Worm (Caenorhabditis elegans) whole organism, early embryonic: ENCODE data around the gene ZC317.7.

ENCODE experiments used
- B0310.2 ChIP-seq: sonication (generic microtip); optimal IDR thresholded peaks from 2 replicates; lab custom pipeline; 2016; ENCODE audit warnings: mild to moderate bottlenecking, missing genetic modification characterization, missing compliant biosample characterization
- ama-1 ChIP-seq: fragments of 150-350 bp; optimal IDR thresholded peaks from 2 replicates; lab custom pipeline; 2014
- ceh-13 ChIP-seq: fragments of 200-800 bp; sonication (Bioruptor generic); optimal IDR thresholded peaks from 2 replicates; lab custom pipeline; 2018; ENCODE audit warnings: mild to moderate bottlenecking, missing genetic modification characterization, missing compliant biosample characterization
- ceh-36 ChIP-seq: sonication (generic microtip); optimal IDR thresholded peaks from 2 replicates; lab custom pipeline; 2016; ENCODE audit warnings: missing genetic modification characterization, inconsistent platforms, missing compliant biosample characterization
- ets-7 ChIP-seq: sonication (generic microtip); optimal IDR thresholded peaks from 2 replicates; lab custom pipeline; 2016; ENCODE audit warnings: missing genotype, missing genetic modification characterization, missing compliant biosample characterization
- flt-1 ChIP-seq: fragments of 200-800 bp; sonication (Bioruptor generic); IDR thresholded peaks from 2 replicates; pipeline ENCODE4 v1.3.6; 2022; ENCODE audit warnings: missing genetic modification characterization, missing compliant biosample characterization
- hmbx-1 ChIP-seq: sonication (generic microtip); optimal IDR thresholded peaks from 2 replicates; lab custom pipeline; 2016; ENCODE audit warnings: mild to moderate bottlenecking, missing genetic modification characterization, missing compliant biosample characterization
- hmg-4 ChIP-seq: fragments of 200-800 bp; sonication (Bioruptor generic); optimal IDR thresholded peaks from 2 replicates; lab custom pipeline; 2018; ENCODE audit warnings: mild to moderate bottlenecking, missing genetic modification characterization, missing compliant biosample characterization
- hnd-1 ChIP-seq: sonication (generic microtip); optimal IDR thresholded peaks from 2 replicates; lab custom pipeline; 2016; ENCODE audit warnings: missing genetic modification characterization, missing compliant biosample characterization
- pes-1 ChIP-seq: fragments of 200-800 bp; sonication (Bioruptor generic); IDR thresholded peaks from 2 replicates; pipeline ENCODE4 v1.3.6; 2022; ENCODE audit warnings: missing genetic modification reagents, missing genetic modification characterization, missing compliant biosample characterization
- scrt-1 ChIP-seq: fragments of 200-800 bp; sonication (Bioruptor generic); IDR thresholded peaks from 2 replicates; pipeline ENCODE4 v1.3.6; 2022; ENCODE audit warnings: missing genetic modification characterization, missing compliant biosample characterization
- sea-1 ChIP-seq: fragments of 200-800 bp; sonication (Bioruptor generic); conservative IDR thresholded peaks from 2 replicates; pipeline ENCODE4 v1.3.6; 2022; ENCODE audit warnings: missing genetic modification characterization, missing compliant biosample characterization
- tbx-37 ChIP-seq: fragments of 200-800 bp; sonication (Bioruptor generic); conservative IDR thresholded peaks from 2 replicates; pipeline ENCODE4 v1.3.6; 2022; ENCODE audit warnings: missing genetic modification reagents, missing genetic modification characterization, missing compliant biosample characterization
- tra-4 ChIP-seq: sonication (generic microtip); optimal IDR thresholded peaks from 2 replicates; lab custom pipeline; 2017; ENCODE audit warnings: missing genetic modification characterization, missing compliant biosample characterization

DNA sequence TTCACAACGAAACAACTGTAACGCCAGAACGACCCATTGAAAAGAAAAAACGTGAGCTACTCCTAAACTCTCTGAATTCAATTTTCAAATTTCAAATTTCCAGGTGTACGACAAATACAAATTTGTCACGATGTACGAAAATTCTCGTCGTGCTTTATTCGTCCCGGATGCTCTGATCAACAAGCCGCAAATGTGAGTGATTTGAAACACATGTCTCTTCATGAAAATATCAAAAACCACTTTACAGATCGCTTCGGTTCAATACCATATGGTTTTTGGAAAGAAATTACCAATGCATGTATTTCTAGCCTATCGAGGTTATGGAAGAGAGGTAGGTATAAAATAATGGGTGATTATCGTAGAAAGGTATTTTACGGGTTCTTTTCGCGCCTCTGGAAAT is 23.8 kb downstream of the ZC317.7 start:
- TF ChIP-seq ets-7 (tag; lab: Kevin White, UChicago) = no peak
- TF ChIP-seq scrt-1 = no peak
- no peak for TF ChIP-seq flt-1 (GFP tag; lab: Robert Waterston, UW)
- no peak for TF ChIP-seq B0310.2 (tag; lab: Kevin White, UChicago)
- no peak for TF ChIP-seq pes-1 (GFP tag; lab: Robert Waterston, UW)
- no peak for TF ChIP-seq sea-1 (GFP tag; lab: Robert Waterston, UW)
- TF ChIP-seq ceh-13 = no peak
- TF ChIP-seq ceh-36 (tag; lab: Kevin White, UChicago) = no peak
- TF ChIP-seq ama-1 (lab: Kevin White, UChicago) = no peak
- no peak for TF ChIP-seq tbx-37 (GFP tag; lab: Robert Waterston, UW)
- no peak for TF ChIP-seq hnd-1 (tag; lab: Kevin White, UChicago)
- TF ChIP-seq hmg-4 (GFP tag; lab: Kevin White, UChicago) = no peak
- no peak for TF ChIP-seq hmbx-1 (tag; lab: Kevin White, UChicago)
- no peak for TF ChIP-seq tra-4 (tag; lab: Kevin White, UChicago)
